Fruit fly (Drosophila melanogaster): Measurements from ENCODE around the gene kin17.

The kin17 gene

DNA sequence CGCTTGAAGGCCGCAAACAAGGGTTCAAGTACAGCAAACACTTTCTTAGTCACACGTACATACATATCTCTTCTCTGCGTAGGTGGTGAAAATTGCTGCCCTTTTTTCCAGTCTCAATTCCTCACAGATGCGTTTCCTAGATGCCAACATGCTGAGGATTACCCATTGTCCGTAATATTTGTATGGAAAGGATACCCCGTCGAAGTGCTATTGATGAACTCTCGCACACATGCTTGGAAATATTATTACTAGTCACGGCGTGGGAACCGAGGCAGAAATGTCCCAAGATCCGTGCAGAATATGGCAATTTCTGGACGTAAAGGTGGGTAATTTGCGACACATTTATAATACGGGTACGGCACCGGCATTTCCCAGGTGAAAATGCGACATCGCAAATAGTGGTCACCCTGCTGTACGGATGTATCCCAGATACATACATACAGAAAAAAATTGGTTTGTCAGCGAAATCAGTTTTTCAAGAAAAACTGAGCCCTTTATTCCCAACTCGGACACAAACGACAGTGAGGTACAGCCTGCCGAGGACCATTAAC, 48.8 kb downstream of the kin17 start:
- TF ChIP-seq Sox102F (GFP tag; optimal IDR thresholded peaks at IDR 0.05) (no peak), fd85E (GFP tag; optimal IDR thresholded peaks at IDR 0.05) (no peak), Sox14 (GFP tag; optimal IDR thresholded peaks at IDR 0.05) (no peak), lz (GFP tag; optimal IDR thresholded peaks at IDR 0.05) (no peak), CG3919 (GFP tag; optimal IDR thresholded peaks at IDR 0.05) (no peak), CG8319 (GFP tag; optimal IDR thresholded peaks at IDR 0.05) (no peak)

DNA sequence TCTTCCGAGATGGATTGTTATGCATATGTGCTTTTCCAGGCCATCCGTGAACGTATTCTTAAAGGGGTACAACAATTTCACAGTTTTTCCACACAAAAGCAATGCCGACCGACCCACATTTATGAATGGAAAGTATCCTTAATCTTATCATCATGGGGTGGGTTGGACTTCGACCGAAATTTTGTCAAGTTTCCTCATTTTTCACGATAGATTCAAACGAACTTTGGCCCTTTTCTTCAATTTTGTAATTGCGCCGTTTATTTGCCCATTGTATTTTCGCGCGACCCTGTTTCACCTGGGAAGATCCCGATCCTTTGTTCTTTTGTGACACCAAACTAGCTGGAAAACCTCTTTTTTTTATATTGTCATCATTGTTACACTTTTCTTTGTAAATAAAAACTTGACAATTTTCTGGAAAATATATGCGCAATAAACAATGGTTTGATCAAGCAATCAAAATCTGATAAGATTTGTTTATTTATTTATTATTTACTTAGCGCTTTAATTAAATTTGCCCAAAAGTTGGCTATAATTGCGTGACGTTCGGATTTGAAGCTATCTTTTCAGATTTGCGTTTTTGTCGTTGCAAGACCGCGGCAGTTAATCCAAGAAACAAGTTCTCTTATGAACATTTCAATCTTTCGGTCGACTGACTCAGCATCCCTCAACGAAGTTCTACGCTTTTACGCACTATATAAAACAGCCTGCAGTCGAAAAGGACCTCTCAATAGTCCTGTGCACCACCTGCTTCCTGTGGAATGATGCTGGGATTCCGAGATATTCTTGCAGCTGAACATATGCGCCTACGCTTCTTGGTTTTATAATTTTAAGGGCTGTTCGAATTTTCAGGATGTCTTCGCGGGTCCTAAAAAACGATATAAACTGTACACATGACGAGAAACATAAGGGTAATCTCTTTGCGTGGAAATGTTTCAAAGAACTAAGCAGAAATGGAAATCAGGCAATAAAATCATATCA, 49.7 kb downstream of the kin17 start:
- TF ChIP-seq CG11902 (GFP tag; optimal IDR thresholded peaks at IDR 0.05) (no peak), Met (GFP tag; optimal IDR thresholded peaks at IDR 0.05) (peak; percentile 8), CG11294 (GFP tag; IDR thresholded peaks at IDR 0.05) (no peak), acj6 (GFP tag; optimal IDR thresholded peaks at IDR 0.05) (no peak), Smox (GFP tag; optimal IDR thresholded peaks at IDR 0.05) (no peak), Sox14 (GFP tag; optimal IDR thresholded peaks at IDR 0.05) (peak; percentile 34), Eip78C (GFP tag) (peak; percentile 55), CG16779 (tag; optimal IDR thresholded peaks at IDR 0.05) (no peak), fkh (GFP tag; optimal IDR thresholded peaks at IDR 0.05) (peak; percentile 97), svp (GFP tag) (peak; percentile 62)

Measured in whole organism, prepupa.